Worm (Caenorhabditis elegans): Measurements from ENCODE around the gene F10G7.5.

DNA sequence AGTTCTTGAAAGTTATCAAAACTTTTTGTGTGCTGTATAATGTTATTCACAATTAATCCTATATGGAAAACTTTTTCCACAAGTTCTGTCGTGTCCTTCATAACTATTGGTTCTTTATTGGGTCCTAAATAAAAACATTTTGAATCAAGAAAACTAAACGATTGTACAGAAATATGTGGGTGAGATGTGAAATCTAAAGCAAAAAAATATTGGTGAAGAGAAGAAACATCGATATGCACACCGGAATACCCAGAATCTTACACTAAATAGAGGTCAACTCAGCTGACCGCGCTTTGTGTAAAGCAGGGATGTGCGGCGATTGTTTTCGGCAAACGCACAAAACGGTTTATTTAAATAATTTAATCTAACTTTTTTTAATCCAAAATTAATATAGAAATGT, 31.9 kb upstream of the F10G7.5 start, which contains the start of gene T05A7.13:
- no peak for TF ChIP-seq ceh-63 (GFP tag; optimal IDR thresholded peaks at IDR 0.05)
- no peak for TF ChIP-seq nhr-84 (tag; optimal IDR thresholded peaks at IDR 0.05)
- no peak for TF ChIP-seq lin-13 (GFP tag; optimal IDR thresholded peaks at IDR 0.05)
- no peak for TF ChIP-seq aha-1 (tag; optimal IDR thresholded peaks at IDR 0.05)
- no peak for TF ChIP-seq ets-5 (GFP tag; IDR thresholded peaks at IDR 0.05)
- TF ChIP-seq fos-1 (tag; optimal IDR thresholded peaks at IDR 0.05): no peak
- TF ChIP-seq ceh-82 (tag; optimal IDR thresholded peaks at IDR 0.05): no peak
- no peak for TF ChIP-seq nhr-90 (tag; optimal IDR thresholded peaks at IDR 0.05; ENCODE audit: poor library complexity)
- no peak for TF ChIP-seq nhr-76 (tag; optimal IDR thresholded peaks at IDR 0.05)
- no peak for TF ChIP-seq snpc-4 (tag; optimal IDR thresholded peaks at IDR 0.05)

Measured in whole organism, L1 larva.